Worm (Caenorhabditis elegans) whole organism, L2 larva: Measurements from ENCODE around the gene srdh-1.
A peak's percentile ranks its signal among the peaks of the same experiment; 100 is the strongest.

ENCODE experiments used
- C34F6.9 ChIP-seq: fragments of 150-350 bp; optimal IDR thresholded peaks from 2 replicates; lab custom pipeline; 2014; ENCODE audit warnings: missing biosample characterization, missing genetic modification characterization
- F13H6.1 ChIP-seq: sonication (generic microtip); optimal IDR thresholded peaks from 2 replicates; lab custom pipeline; 2016; ENCODE audit warnings: missing genetic modification characterization, missing compliant biosample characterization
- R02D3.7 ChIP-seq: fragments of 150-350 bp; optimal IDR thresholded peaks from 2 replicates; lab custom pipeline; 2014; ENCODE audit warnings: missing biosample characterization, missing genetic modification characterization
- Y55F3AM.14 ChIP-seq: fragments of 200-800 bp; sonication (Bioruptor generic); optimal IDR thresholded peaks from 2 replicates; lab custom pipeline; 2018; ENCODE audit warnings: mild to moderate bottlenecking, missing genetic modification characterization, missing compliant biosample characterization
- ZK546.5 ChIP-seq: sonication (generic microtip); optimal IDR thresholded peaks from 2 replicates; lab custom pipeline; 2017; ENCODE audit warnings: missing biosample characterization, missing genetic modification characterization
- ama-1 ChIP-seq: fragments of 150-350 bp; optimal IDR thresholded peaks from 2 replicates; lab custom pipeline; 2018; ENCODE audit warnings: inconsistent platforms
- blmp-1 ChIP-seq: sonication (generic microtip); optimal IDR thresholded peaks from 2 replicates; lab custom pipeline; 2017; ENCODE audit warnings: missing genetic modification characterization, mild to moderate bottlenecking, missing compliant biosample characterization, antibody characterized with exemption, moderate library complexity; ENCODE audit not compliant: insufficient read depth
- ceh-16 ChIP-seq: fragments of 150-350 bp; optimal IDR thresholded peaks from 2 replicates; lab custom pipeline; 2014; ENCODE audit warnings: missing biosample characterization, missing genetic modification characterization
- ceh-82 ChIP-seq: fragments of 150-350 bp; optimal IDR thresholded peaks from 2 replicates; lab custom pipeline; 2014; ENCODE audit warnings: missing biosample characterization, missing genetic modification characterization
- crh-2 ChIP-seq: sonication (generic microtip); optimal IDR thresholded peaks from 2 replicates; lab custom pipeline; 2017; ENCODE audit warnings: missing biosample characterization, missing genetic modification characterization
- dmd-4 ChIP-seq: sonication (generic microtip); optimal IDR thresholded peaks from 2 replicates; lab custom pipeline; 2017; ENCODE audit warnings: missing biosample characterization, missing genetic modification characterization
- fos-1 ChIP-seq: fragments of 150-350 bp; optimal IDR thresholded peaks from 2 replicates; lab custom pipeline; 2014; ENCODE audit warnings: missing biosample characterization, missing genetic modification characterization
- gmeb-1 ChIP-seq: fragments of 150-350 bp; optimal IDR thresholded peaks from 2 replicates; lab custom pipeline; 2014; ENCODE audit warnings: missing biosample characterization, missing genetic modification characterization
- lin-11 ChIP-seq: fragments of 150-350 bp; sonication (generic microtip); optimal IDR thresholded peaks from 2 replicates; lab custom pipeline; 2014; ENCODE audit warnings: missing biosample characterization, missing genetic modification characterization, inconsistent platforms, mixed read lengths
- lin-13 ChIP-seq: fragments of 150-350 bp; optimal IDR thresholded peaks from 2 replicates; lab custom pipeline; 2014; ENCODE audit warnings: missing biosample characterization, missing genetic modification reagents, missing genetic modification characterization
- lin-39 ChIP-seq: fragments of 150-350 bp; optimal IDR thresholded peaks from 2 replicates; lab custom pipeline; 2014; ENCODE audit warnings: missing biosample characterization, missing genetic modification reagents, missing genetic modification characterization
- lsy-2 ChIP-seq, 2 experiments: fragments of 150-350 bp in 1 of 2; sonication (generic microtip) in 1 of 2; optimal IDR thresholded peaks; 2 replicates each; lab custom pipeline; 2014 to 2017; ENCODE audit warnings: missing biosample characterization in 2 of 2, missing genetic modification characterization in 2 of 2
- mab-5 ChIP-seq: fragments of 150-350 bp; optimal IDR thresholded peaks from 2 replicates; lab custom pipeline; 2014; ENCODE audit warnings: missing biosample characterization, missing genetic modification characterization
- mbf-1 ChIP-seq: sonication (generic microtip); optimal IDR thresholded peaks from 2 replicates; lab custom pipeline; 2017; ENCODE audit warnings: missing biosample characterization, missing genetic modification characterization
- mdl-1 ChIP-seq, 2 experiments: fragments of 150-350 bp in 1 of 2; sonication (generic microtip) in 1 of 2; optimal IDR thresholded peaks; 2 replicates each; lab custom pipeline; 2017; ENCODE audit warnings: missing biosample characterization in 2 of 2, missing genetic modification characterization in 2 of 2
- nhr-10 ChIP-seq: sonication (generic microtip); optimal IDR thresholded peaks from 2 replicates; lab custom pipeline; 2017; ENCODE audit warnings: missing biosample characterization, missing genetic modification characterization
- nhr-11 ChIP-seq: fragments of 150-350 bp; optimal IDR thresholded peaks from 2 replicates; lab custom pipeline; 2014; ENCODE audit warnings: missing biosample characterization, missing genetic modification characterization
- nhr-12 ChIP-seq: fragments of 150-350 bp; optimal IDR thresholded peaks from 2 replicates; lab custom pipeline; 2014; ENCODE audit warnings: missing biosample characterization, missing genetic modification characterization
- nhr-129 ChIP-seq: fragments of 150-350 bp; optimal IDR thresholded peaks from 2 replicates; lab custom pipeline; 2014; ENCODE audit warnings: missing biosample characterization, missing genetic modification characterization
- nhr-237 ChIP-seq: fragments of 150-350 bp; optimal IDR thresholded peaks from 2 replicates; lab custom pipeline; 2014; ENCODE audit warnings: missing biosample characterization, missing genetic modification characterization
- nhr-25 ChIP-seq: fragments of 150-350 bp; sonication (generic microtip); optimal IDR thresholded peaks from 3 replicates; lab custom pipeline; 2014; ENCODE audit warnings: missing biosample characterization, missing genetic modification characterization
- nhr-6 ChIP-seq: fragments of 150-350 bp; optimal IDR thresholded peaks from 2 replicates; lab custom pipeline; 2014; ENCODE audit warnings: missing biosample characterization, missing genetic modification characterization
- peb-1 ChIP-seq: fragments of 150-350 bp; optimal IDR thresholded peaks from 2 replicates; lab custom pipeline; 2014; ENCODE audit warnings: missing biosample characterization, missing genetic modification characterization
- sem-4 ChIP-seq: fragments of 150-350 bp; optimal IDR thresholded peaks from 2 replicates; lab custom pipeline; 2014; ENCODE audit warnings: missing biosample characterization, missing genetic modification reagents, missing genetic modification characterization
- skn-1 ChIP-seq: sonication (generic microtip); optimal IDR thresholded peaks from 2 replicates; lab custom pipeline; 2017; ENCODE audit warnings: missing biosample characterization, missing genetic modification characterization
- sma-3 ChIP-seq: sonication (generic microtip); optimal IDR thresholded peaks from 2 replicates; lab custom pipeline; 2016; ENCODE audit warnings: missing genetic modification reagents, missing genetic modification characterization, missing compliant biosample characterization
- sma-9 ChIP-seq, 2 experiments: fragments of 150-350 bp in 1 of 2; sonication (generic microtip) in 1 of 2; optimal IDR thresholded peaks; 2 replicates each; lab custom pipeline; 2014 to 2016; ENCODE audit warnings: missing genetic modification characterization in 2 of 2, mild to moderate bottlenecking in 1 of 2, missing biosample characterization in 1 of 2, missing compliant biosample characterization in 1 of 2, missing genetic modification reagents in 1 of 2, moderate library complexity in 1 of 2
- snpc-4 ChIP-seq: fragments of 150-350 bp; optimal IDR thresholded peaks from 2 replicates; lab custom pipeline; 2014; ENCODE audit warnings: missing biosample characterization, missing genetic modification characterization
- unc-39 ChIP-seq: fragments of 150-350 bp; optimal IDR thresholded peaks from 2 replicates; lab custom pipeline; 2014; ENCODE audit warnings: missing biosample characterization, missing genetic modification characterization
- unc-55 ChIP-seq: fragments of 150-350 bp; sonication (generic microtip); optimal IDR thresholded peaks from 3 replicates; lab custom pipeline; 2014; ENCODE audit warnings: missing biosample characterization, missing genetic modification reagents, missing genetic modification characterization
- unc-62 ChIP-seq: fragments of 150-350 bp; optimal IDR thresholded peaks from 2 replicates; lab custom pipeline; 2014; ENCODE audit warnings: missing biosample characterization, missing genetic modification reagents, missing genetic modification characterization
- zag-1 ChIP-seq: fragments of 150-350 bp; optimal IDR thresholded peaks from 2 replicates; lab custom pipeline; 2014; ENCODE audit warnings: missing biosample characterization, missing genetic modification characterization
- ztf-11 ChIP-seq: sonication (generic microtip); optimal IDR thresholded peaks from 2 replicates; lab custom pipeline; 2017; ENCODE audit warnings: missing biosample characterization, missing genetic modification characterization

srdh-1 gene

DNA sequence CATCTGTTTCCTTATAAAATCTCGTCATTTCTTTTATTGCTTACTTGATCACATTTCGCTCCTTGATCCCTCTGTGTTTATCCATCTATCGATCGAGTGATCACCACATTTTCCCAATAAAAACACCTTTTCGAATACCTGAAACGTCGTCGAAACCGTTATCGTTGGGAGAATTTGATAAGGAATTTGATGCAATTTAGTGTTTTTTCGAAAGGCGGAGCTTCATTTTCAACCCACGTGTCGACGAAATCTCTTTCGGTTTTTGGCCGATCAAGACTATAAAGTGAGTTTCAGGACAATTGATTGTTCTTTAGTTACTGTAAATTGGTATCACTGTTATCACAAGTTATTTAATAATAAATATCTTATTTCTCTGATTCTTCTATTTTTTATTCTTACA, at the start of gene srdh-1:
TSS of gene srdh-1 (plus strand) at position 43 of the 400 bp plus-strand sequence.
- peak; percentile 36 for TF ChIP-seq blmp-1 (tag; lab: Kevin White, UChicago)
- TF ChIP-seq ztf-11 (tag; lab: Kevin White, UChicago) = no peak
- peak; percentile 18 for TF ChIP-seq sma-9 (GFP tag; optimal IDR thresholded peaks at IDR 0.05; lab: Kevin White, UChicago)
- TF ChIP-seq sma-9 (tag; optimal IDR thresholded peaks at IDR 0.05; lab: Kevin White, UChicago) = no peak
- TF ChIP-seq fos-1 (tag; lab: Kevin White, UChicago) = peak; percentile 16
- TF ChIP-seq F13H6.1 (tag; lab: Kevin White, UChicago) = no peak
- no peak for TF ChIP-seq ama-1
- no peak for TF ChIP-seq Y55F3AM.14 (GFP tag; lab: Kevin White, UChicago)
- no peak for TF ChIP-seq ceh-82 (tag; lab: Kevin White, UChicago)

DNA sequence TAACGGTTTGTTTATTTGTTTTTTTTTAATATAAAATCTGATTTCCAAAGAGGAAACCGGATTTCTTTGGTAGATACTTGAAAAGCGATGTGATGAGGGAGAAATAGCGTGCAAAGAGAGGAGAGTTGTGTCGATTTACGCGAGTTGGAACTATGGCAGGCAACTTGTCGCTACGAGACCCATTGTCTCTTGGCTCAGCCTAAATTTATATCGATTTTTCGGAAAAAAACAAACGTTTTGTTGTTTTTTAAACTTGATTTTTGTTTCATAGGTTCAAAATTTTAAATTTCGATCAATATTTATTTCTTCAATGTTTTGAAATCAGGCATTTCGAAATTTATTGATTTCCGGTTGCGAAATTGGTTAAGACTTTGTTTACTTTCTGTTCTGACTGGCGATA, 48.0 kb upstream of the srdh-1 start, which contains the start of gene M110.3:
TSS of gene M110.3 (minus strand) at position 184 of the 400 bp plus-strand sequence.
- peak; percentile 51 for TF ChIP-seq crh-2 (tag; lab: Kevin White, UChicago)
- no peak for TF ChIP-seq nhr-237 (tag; lab: Kevin White, UChicago)
- TF ChIP-seq unc-55 = peak; percentile 70
- TF ChIP-seq nhr-6 (tag; lab: Kevin White, UChicago) = peak; percentile 38
- peak; percentile 56 for TF ChIP-seq nhr-129 (tag; lab: Kevin White, UChicago)
- TF ChIP-seq C34F6.9 (tag; lab: Kevin White, UChicago) = peak; percentile 84
- peak; percentile 46 for TF ChIP-seq F13H6.1 (tag; lab: Kevin White, UChicago)
- peak; percentile 25 to 86 for TF ChIP-seq lsy-2 (tag; optimal IDR thresholded peaks at IDR 0.05; lab: Kevin White, UChicago)
- peak; percentile 51 for TF ChIP-seq gmeb-1
- peak; percentile 25 for TF ChIP-seq nhr-25 (tag; lab: Kevin White, UChicago)
- peak; percentile 49 for TF ChIP-seq sma-9 (GFP tag; optimal IDR thresholded peaks at IDR 0.05; lab: Kevin White, UChicago)
- no peak for TF ChIP-seq sma-9 (tag; optimal IDR thresholded peaks at IDR 0.05; lab: Kevin White, UChicago)
- no peak for TF ChIP-seq lin-11 (tag; lab: Kevin White, UChicago)
- no peak for TF ChIP-seq peb-1
- peak; percentile 75 for TF ChIP-seq R02D3.7 (tag; lab: Kevin White, UChicago)
- no peak for TF ChIP-seq zag-1 (tag; lab: Kevin White, UChicago)
- no peak for TF ChIP-seq dmd-4 (tag; lab: Kevin White, UChicago)

DNA sequence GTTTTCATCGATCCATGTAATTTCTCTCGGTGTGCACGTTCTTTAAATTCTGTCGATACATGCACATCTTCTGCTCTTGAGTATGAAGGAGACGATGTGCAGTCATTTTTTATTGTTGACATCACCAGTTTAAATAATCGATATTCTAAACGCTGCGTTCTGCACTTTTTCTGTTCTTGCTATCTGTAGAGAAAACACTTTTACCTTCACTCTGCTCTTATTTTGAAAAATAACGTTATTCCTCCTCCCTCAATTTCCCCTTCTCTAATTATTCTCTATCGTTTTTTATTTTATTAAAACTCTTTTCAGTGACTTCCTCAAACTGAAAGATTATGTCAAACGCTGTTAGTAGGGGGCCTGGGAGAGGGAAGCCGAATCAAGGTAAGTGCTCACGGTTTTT, 47.5 kb upstream of the srdh-1 start, which contains the start of gene ifg-1:
TSS of gene ifg-1 (plus strand) at position 301 of the 400 bp plus-strand sequence.
- TF ChIP-seq unc-62 (GFP tag; lab: Kevin White, UChicago) (no peak), nhr-25 (tag; lab: Kevin White, UChicago) (no peak), nhr-12 (no peak), skn-1 (tag; lab: Kevin White, UChicago) (no peak), mab-5 (tag; lab: Kevin White, UChicago) (no peak), nhr-11 (tag; lab: Kevin White, UChicago) (no peak), mbf-1 (tag; lab: Kevin White, UChicago) (no peak)

DNA sequence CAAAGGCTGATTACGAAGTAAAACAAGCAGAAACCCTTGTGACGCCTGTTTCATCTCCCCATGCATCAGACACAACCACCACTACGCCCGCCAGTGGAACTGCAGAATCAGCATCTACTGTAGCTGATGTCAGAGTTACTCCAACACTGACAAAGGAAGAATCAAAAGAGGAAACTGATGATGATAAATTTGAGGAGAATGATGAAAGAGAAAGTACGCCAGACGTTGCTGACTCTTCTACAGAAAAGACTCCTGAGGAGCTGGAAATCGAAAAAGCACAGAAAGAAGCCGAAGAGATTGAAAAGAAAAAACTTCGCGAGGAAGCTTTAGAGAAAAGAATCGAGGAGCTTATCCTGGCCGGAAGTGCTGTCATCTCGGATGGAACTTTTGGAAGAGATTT, 46.2 kb upstream of the srdh-1 start:
- TF ChIP-seq gmeb-1 = no peak
- no peak for TF ChIP-seq ztf-11 (tag; lab: Kevin White, UChicago)
- no peak for TF ChIP-seq dmd-4 (tag; lab: Kevin White, UChicago)
- no peak for TF ChIP-seq nhr-11 (tag; lab: Kevin White, UChicago)
- no peak for TF ChIP-seq lsy-2 (tag; optimal IDR thresholded peaks at IDR 0.05; lab: Kevin White, UChicago)
- no peak for TF ChIP-seq mab-5 (tag; lab: Kevin White, UChicago)
- TF ChIP-seq ceh-16 = no peak
- no peak for TF ChIP-seq mdl-1 (tag; optimal IDR thresholded peaks at IDR 0.05; lab: Kevin White, UChicago)
- no peak for TF ChIP-seq sem-4 (tag; lab: Kevin White, UChicago)
- TF ChIP-seq unc-39 (tag; lab: Kevin White, UChicago) = no peak
- no peak for TF ChIP-seq lin-13 (GFP tag; lab: Kevin White, UChicago)
- TF ChIP-seq mbf-1 (tag; lab: Kevin White, UChicago) = no peak
- TF ChIP-seq crh-2 (tag; lab: Kevin White, UChicago) = no peak
- no peak for TF ChIP-seq peb-1
- no peak for TF ChIP-seq zag-1 (tag; lab: Kevin White, UChicago)

DNA sequence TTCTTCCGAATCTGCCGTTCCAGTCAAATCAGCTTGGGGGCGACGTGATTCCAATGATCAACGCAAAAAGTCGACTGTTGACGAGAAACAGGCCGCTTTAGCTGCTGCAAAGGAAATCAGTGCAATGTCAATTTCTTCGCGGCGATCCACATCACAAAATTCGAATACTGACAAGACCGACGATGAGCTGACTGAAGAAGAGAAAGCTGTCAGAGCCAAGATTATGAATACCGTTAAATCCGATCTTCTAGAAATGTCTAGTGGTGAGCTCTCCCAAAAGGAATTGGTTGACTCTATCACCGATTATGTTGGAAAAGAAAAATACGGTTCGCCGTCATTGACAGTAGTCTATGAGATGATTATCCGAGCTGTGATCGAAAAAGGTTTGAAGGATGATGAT, 44.2 kb upstream of the srdh-1 start:
- TF ChIP-seq sem-4 (tag; lab: Kevin White, UChicago) (no peak), nhr-25 (tag; lab: Kevin White, UChicago) (no peak), mab-5 (tag; lab: Kevin White, UChicago) (no peak), lin-39 (tag; lab: Kevin White, UChicago) (no peak), blmp-1 (tag; lab: Kevin White, UChicago) (no peak), nhr-10 (tag; lab: Kevin White, UChicago) (no peak), ZK546.5 (tag; lab: Kevin White, UChicago) (no peak), Y55F3AM.14 (GFP tag; lab: Kevin White, UChicago) (no peak), snpc-4 (tag; lab: Kevin White, UChicago) (no peak), crh-2 (tag; lab: Kevin White, UChicago) (no peak), lsy-2 (tag; optimal IDR thresholded peaks at IDR 0.05; lab: Kevin White, UChicago) (no peak), sma-3 (no peak), lin-13 (GFP tag; lab: Kevin White, UChicago) (no peak)
- TF ChIP-seq, all 48 proteins: peak for 0
